Worm (Caenorhabditis elegans) whole organism, L4 larva: ENCODE data around the gene str-226.

Experiments
- F10B5.3 ChIP-seq: sonication (generic microtip); optimal IDR thresholded peaks from 2 replicates; lab custom pipeline; 2016; ENCODE audit warnings: mild to moderate bottlenecking, missing genetic modification characterization, missing compliant biosample characterization
- T26A8.4 ChIP-seq: fragments of 200-800 bp; sonication (Bioruptor generic); IDR thresholded peaks from 2 replicates; pipeline ENCODE4 v1.3.6; 2022; ENCODE audit warnings: missing genetic modification characterization, missing compliant biosample characterization
- Y48G9A.11 ChIP-seq: fragments of 200-800 bp; sonication (Bioruptor generic); IDR thresholded peaks from 2 replicates; pipeline ENCODE4 v1.3.6; 2022; ENCODE audit warnings: missing genetic modification reagents, missing genetic modification characterization, missing compliant biosample characterization
- aha-1 ChIP-seq: fragments of 150-350 bp; peaks from one replicate; lab custom pipeline; 2014; ENCODE audit warnings: missing biosample characterization, missing genetic modification characterization
- arid-1 ChIP-seq: fragments of 200-800 bp; sonication (Bioruptor generic); conservative IDR thresholded peaks from 2 replicates; pipeline ENCODE4 v1.3.6; 2022; ENCODE audit warnings: missing genetic modification reagents, missing genetic modification characterization, missing compliant biosample characterization
- ceh-82 ChIP-seq: sonication (generic microtip); optimal IDR thresholded peaks from 2 replicates; lab custom pipeline; 2017; ENCODE audit warnings: missing biosample characterization, missing genetic modification characterization
- cey-2 ChIP-seq: sonication (generic microtip); optimal IDR thresholded peaks from 3 replicates; lab custom pipeline; 2017; ENCODE audit warnings: missing genetic modification characterization, mild to moderate bottlenecking, missing compliant biosample characterization, antibody characterized with exemption, borderline replicate concordance; ENCODE audit not compliant: insufficient read depth
- ctbp-1 ChIP-seq: fragments of 200-800 bp; sonication (Bioruptor generic); IDR thresholded peaks from 2 replicates; pipeline ENCODE4 v1.3.6; 2022; ENCODE audit warnings: missing genetic modification reagents, missing genetic modification characterization, missing compliant biosample characterization
- daf-16 ChIP-seq, 3 experiments: sonication (generic microtip); optimal IDR thresholded peaks; 2 replicates each; lab custom pipeline; 2016 to 2017; ENCODE audit warnings: missing genetic modification characterization in 3 of 3, missing genetic modification reagents in 3 of 3, mild to moderate bottlenecking in 2 of 3, missing compliant biosample characterization in 2 of 3, missing biosample characterization in 1 of 3, moderate library complexity in 1 of 3
- daf-19 ChIP-seq: fragments of 200-800 bp; sonication (Bioruptor generic); conservative IDR thresholded peaks from 2 replicates; pipeline ENCODE4 v1.3.6; 2022; ENCODE audit warnings: missing genetic modification characterization, missing compliant biosample characterization
- daf-8 ChIP-seq: fragments of 200-800 bp; sonication (Bioruptor generic); IDR thresholded peaks from 2 replicates; pipeline ENCODE4 v1.3.6; 2022; ENCODE audit warnings: missing genetic modification characterization, missing compliant biosample characterization
- dmd-6 ChIP-seq: fragments of 200-800 bp; sonication (Bioruptor generic); IDR thresholded peaks from 2 replicates; pipeline ENCODE4 v1.3.6; 2022; ENCODE audit warnings: missing genetic modification reagents, missing genetic modification characterization, missing compliant biosample characterization
- dmd-9 ChIP-seq: fragments of 200-800 bp; sonication (Bioruptor generic); IDR thresholded peaks from 2 replicates; pipeline ENCODE4 v1.3.6; 2022; ENCODE audit warnings: missing genetic modification reagents, missing genetic modification characterization, missing compliant biosample characterization
- dpl-1 ChIP-seq: fragments of 150-350 bp; optimal IDR thresholded peaks from 2 replicates; lab custom pipeline; 2014; ENCODE audit warnings: missing biosample characterization, missing genetic modification reagents, missing genetic modification characterization
- duxl-1 ChIP-seq: sonication (generic microtip); optimal IDR thresholded peaks from 2 replicates; lab custom pipeline; 2016; ENCODE audit warnings: mild to moderate bottlenecking, missing genetic modification characterization, moderate library complexity, missing compliant biosample characterization; ENCODE audit not compliant: poor library complexity
- fkh-10 ChIP-seq: fragments of 150-350 bp; optimal IDR thresholded peaks from 2 replicates; lab custom pipeline; 2014; ENCODE audit warnings: missing biosample characterization, missing genetic modification reagents, missing genetic modification characterization
- gei-8 ChIP-seq: fragments of 200-800 bp; sonication (Bioruptor generic); optimal IDR thresholded peaks from 2 replicates; lab custom pipeline; 2018; ENCODE audit warnings: mild to moderate bottlenecking, missing genetic modification characterization, missing compliant biosample characterization
- hif-1 ChIP-seq, 2 experiments: sonication (generic microtip); optimal IDR thresholded peaks; 2 replicates each; lab custom pipeline; 2016 to 2017; ENCODE audit warnings: missing compliant biosample characterization in 2 of 2, missing genetic modification characterization in 2 of 2, missing genetic modification reagents in 2 of 2, missing genotype in 2 of 2, mild to moderate bottlenecking in 1 of 2
- hlh-11 ChIP-seq: fragments of 200-800 bp; sonication (Bioruptor generic); optimal IDR thresholded peaks from 2 replicates; lab custom pipeline; 2018; ENCODE audit warnings: mild to moderate bottlenecking, missing genetic modification characterization, missing compliant biosample characterization
- lim-7 ChIP-seq: fragments of 200-800 bp; sonication (Bioruptor generic); IDR thresholded peaks from 2 replicates; pipeline ENCODE4 v1.3.6; 2022; ENCODE audit warnings: missing genetic modification characterization, missing compliant biosample characterization
- lin-13 ChIP-seq: fragments of 150-350 bp; optimal IDR thresholded peaks from 2 replicates; lab custom pipeline; 2014; ENCODE audit warnings: missing biosample characterization, missing genetic modification reagents, missing genetic modification characterization
- lin-15B ChIP-seq: fragments of 150-350 bp; sonication (generic microtip); optimal IDR thresholded peaks from 3 replicates; lab custom pipeline; 2014; ENCODE audit warnings: missing biosample characterization, missing genetic modification characterization
- madf-5 ChIP-seq, 2 experiments: fragments of 200-800 bp; sonication (Bioruptor generic); IDR thresholded peaks; 2 replicates each; pipeline ENCODE4 v1.3.6; 2022; ENCODE audit warnings: missing compliant biosample characterization in 2 of 2, missing genetic modification characterization in 2 of 2
- mxl-2 ChIP-seq: fragments of 200-800 bp; sonication (Bioruptor generic); conservative IDR thresholded peaks from 2 replicates; pipeline ENCODE4 v1.3.6; 2022; ENCODE audit warnings: missing genetic modification reagents, missing genetic modification characterization, missing compliant biosample characterization
- mxl-3 ChIP-seq: fragments of 200-800 bp; sonication (Bioruptor generic); optimal IDR thresholded peaks from 2 replicates; lab custom pipeline; 2018; ENCODE audit warnings: mild to moderate bottlenecking, missing genetic modification characterization, missing compliant biosample characterization
- nhr-11 ChIP-seq: fragments of 150-350 bp; optimal IDR thresholded peaks from 2 replicates; lab custom pipeline; 2014; ENCODE audit warnings: missing biosample characterization, missing genetic modification characterization
- nhr-25 ChIP-seq: sonication (generic microtip); optimal IDR thresholded peaks from 2 replicates; lab custom pipeline; 2017; ENCODE audit warnings: missing genetic modification characterization, mild to moderate bottlenecking, missing compliant biosample characterization, antibody characterized with exemption, moderate library complexity, borderline replicate concordance; ENCODE audit not compliant: insufficient read depth
- nhr-41 ChIP-seq: fragments of 200-800 bp; sonication (Bioruptor generic); IDR thresholded peaks from 2 replicates; pipeline ENCODE4 v1.3.6; 2022; ENCODE audit warnings: missing genetic modification reagents, missing genetic modification characterization, missing compliant biosample characterization
- nhr-76 ChIP-seq: fragments of 150-350 bp; optimal IDR thresholded peaks from 2 replicates; lab custom pipeline; 2014; ENCODE audit warnings: missing biosample characterization, missing genetic modification characterization
- snpc-1.2 ChIP-seq: fragments of 200-800 bp; sonication (Bioruptor generic); IDR thresholded peaks from 2 replicates; pipeline ENCODE4 v1.3.6; 2022; ENCODE audit warnings: missing genetic modification reagents, missing genetic modification characterization, missing compliant biosample characterization
- spr-1 ChIP-seq: sonication (generic microtip); optimal IDR thresholded peaks from 2 replicates; lab custom pipeline; 2016; ENCODE audit warnings: mild to moderate bottlenecking, missing genetic modification characterization, missing compliant biosample characterization
- spr-3 ChIP-seq: fragments of 200-800 bp; sonication (Bioruptor generic); optimal IDR thresholded peaks from 2 replicates; lab custom pipeline; 2018; ENCODE audit warnings: mild to moderate bottlenecking, missing genetic modification characterization, missing compliant biosample characterization
- unc-130 ChIP-seq: sonication (generic microtip); optimal IDR thresholded peaks from 2 replicates; lab custom pipeline; 2016; ENCODE audit warnings: missing genetic modification reagents, missing genetic modification characterization, missing compliant biosample characterization
- unc-39 ChIP-seq: sonication (generic microtip); optimal IDR thresholded peaks from 2 replicates; lab custom pipeline; 2017; ENCODE audit warnings: missing biosample characterization, missing genetic modification characterization
- unc-62 ChIP-seq, 3 experiments: fragments of 150-350 bp in 1 of 3; sonication (generic microtip); optimal IDR thresholded peaks in 2 of 3; peaks in 1 of 3; 1 replicate in 1 of 3; 2 replicates in 2 of 3; lab custom pipeline; 2014 to 2017; ENCODE audit warnings: missing biosample characterization in 3 of 3, missing genetic modification characterization in 3 of 3, missing genetic modification reagents in 3 of 3, missing genotype in 1 of 3
- zfp-2 ChIP-seq: sonication (generic microtip); optimal IDR thresholded peaks from 2 replicates; lab custom pipeline; 2016; ENCODE audit warnings: mild to moderate bottlenecking, missing genetic modification characterization, missing compliant biosample characterization

str-226 gene

ce11 chrV:3538307-3538706, 25.8 kb downstream of the str-226 start, which contains the start of gene nhr-93:
Gene nhr-93, minus strand, starts transcription at chrV:3538407.
- TF ChIP-seq arid-1 (GFP tag; lab: Robert Waterston, UW) (no peak), dmd-6 (GFP tag; lab: Robert Waterston, UW) (no peak), lim-7 (no peak), hlh-11 (tag; lab: Kevin White, UChicago) (no peak), T26A8.4 (GFP tag; lab: Robert Waterston, UW) (no peak), dmd-9 (GFP tag; lab: Robert Waterston, UW) (no peak), madf-5 (GFP tag; IDR thresholded peaks at IDR 0.05; lab: Robert Waterston, UW) (no peak), daf-16 (GFP tag; optimal IDR thresholded peaks at IDR 0.05; lab: Kevin White, UChicago) (no peak), daf-16 (tag; optimal IDR thresholded peaks at IDR 0.05; lab: Kevin White, UChicago) (no peak), hif-1 (tag; optimal IDR thresholded peaks at IDR 0.05; lab: Kevin White, UChicago) (no peak), unc-62 (GFP tag; optimal IDR thresholded peaks at IDR 0.05 in 1 of 2; lab: Kevin White, UChicago) (no peak), unc-62 (tag; optimal IDR thresholded peaks at IDR 0.05; lab: Kevin White, UChicago) (no peak), zfp-2 (tag; lab: Kevin White, UChicago) (no peak), unc-39 (tag; lab: Kevin White, UChicago) (no peak), mxl-2 (GFP tag; lab: Robert Waterston, UW) (no peak), lin-15B (no peak), ceh-82 (tag; lab: Kevin White, UChicago) (no peak), gei-8 (no peak), daf-8 (GFP tag; lab: Robert Waterston, UW) (no peak), mxl-3 (no peak)

DNA sequence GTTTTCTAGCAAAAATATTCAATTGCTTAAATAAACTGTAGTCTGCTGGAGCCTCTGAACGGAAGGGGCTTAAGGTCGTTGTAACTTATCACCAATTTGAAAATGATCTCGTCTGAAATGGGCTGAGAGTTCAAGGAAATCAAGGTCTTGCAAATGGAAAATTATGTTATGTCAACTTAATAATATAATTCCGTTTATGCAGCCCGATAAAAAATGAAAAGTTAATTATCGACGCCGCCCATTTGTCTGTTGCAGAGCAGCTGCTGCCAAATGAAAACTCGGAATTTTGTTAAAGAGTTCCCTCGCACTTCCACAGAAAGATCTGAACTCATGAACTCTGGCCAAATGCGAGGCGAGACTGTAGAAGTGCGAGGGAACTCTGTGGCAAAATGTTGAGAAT, 28.6 kb downstream of the str-226 start, which contains the start of gene srbc-67:
TSS of gene srbc-67 (minus strand) at position 101 of the 400 bp plus-strand sequence.
- no peak for TF ChIP-seq snpc-1.2 (GFP tag; lab: Robert Waterston, UW)
- no peak for TF ChIP-seq cey-2 (tag; lab: Kevin White, UChicago)
- no peak for TF ChIP-seq duxl-1 (tag; lab: Kevin White, UChicago)
- peak; percentile 29 for TF ChIP-seq aha-1 (tag; lab: Kevin White, UChicago)

- TF ChIP-seq daf-19 (GFP tag; lab: Robert Waterston, UW), result no peak
- TF ChIP-seq hlh-11 (tag; lab: Kevin White, UChicago), result no peak
- no peak for TF ChIP-seq T26A8.4 (GFP tag; lab: Robert Waterston, UW)
Measured at ce11 chrV:3543344-3543743, 30.9 kb downstream of the str-226 start, which contains the start of gene nhr-222. Gene nhr-222, minus strand, starts transcription at chrV:3543444.

ce11 chrV:3546517-3546916, 34.0 kb downstream of the str-226 start, which contains the start of gene srbc-68:
Gene srbc-68, minus strand, starts transcription at chrV:3546617.
- TF ChIP-seq nhr-25 (tag; lab: Kevin White, UChicago) (no peak), fkh-10 (GFP tag; lab: Kevin White, UChicago) (no peak), hif-1 (tag; optimal IDR thresholded peaks at IDR 0.05; lab: Kevin White, UChicago) (no peak), aha-1 (tag; lab: Kevin White, UChicago) (no peak), spr-3 (GFP tag; lab: Kevin White, UChicago) (no peak), snpc-1.2 (GFP tag; lab: Robert Waterston, UW) (no peak), nhr-76 (tag; lab: Kevin White, UChicago) (no peak), nhr-41 (no peak), nhr-11 (tag; lab: Kevin White, UChicago) (no peak), ctbp-1 (no peak), dpl-1 (GFP tag; lab: Kevin White, UChicago) (no peak), lin-13 (GFP tag; lab: Kevin White, UChicago) (no peak), spr-1 (tag; lab: Kevin White, UChicago) (no peak), F10B5.3 (no peak), unc-130 (no peak), zfp-2 (tag; lab: Kevin White, UChicago) (no peak), Y48G9A.11 (GFP tag; lab: Robert Waterston, UW) (no peak)
